Worm (Caenorhabditis elegans) whole organism, L1 larva: ENCODE data around the gene clec-88.
A peak's percentile ranks its signal among the peaks of the same experiment; 100 is the strongest.

Experiments
- C16A3.4 ChIP-seq: fragments of 150-350 bp; optimal IDR thresholded peaks from 2 replicates; lab custom pipeline; 2014; ENCODE audit warnings: missing biosample characterization, missing genetic modification characterization
- F16B12.6 ChIP-seq: fragments of 150-350 bp; optimal IDR thresholded peaks from 2 replicates; lab custom pipeline; 2014; ENCODE audit warnings: missing biosample characterization, missing genetic modification characterization
- Y116A8C.19 ChIP-seq: sonication (generic microtip); optimal IDR thresholded peaks from 2 replicates; lab custom pipeline; 2016; ENCODE audit warnings: missing compliant biosample characterization, missing genetic modification characterization, borderline replicate concordance
- ama-1 ChIP-seq: fragments of 150-350 bp; optimal IDR thresholded peaks from 2 replicates; lab custom pipeline; 2014
- ceh-82 ChIP-seq, 3 experiments: fragments of 150-350 bp in 1 of 3; sonication (generic microtip) in 2 of 3; optimal IDR thresholded peaks; 2 replicates each; lab custom pipeline; 2014 to 2017; ENCODE audit warnings: missing biosample characterization in 3 of 3, missing genetic modification characterization in 3 of 3
- ceh-88 ChIP-seq: fragments of 200-800 bp; sonication (Bioruptor generic); IDR thresholded peaks from 2 replicates; pipeline ENCODE4 v1.3.6; 2022; ENCODE audit warnings: missing genetic modification characterization, missing compliant biosample characterization
- ceh-90 ChIP-seq: sonication (generic microtip); optimal IDR thresholded peaks from 2 replicates; lab custom pipeline; 2016; ENCODE audit warnings: missing genetic modification characterization, missing compliant biosample characterization
- dpl-1 ChIP-seq, 3 experiments: fragments of 150-350 bp in 2 of 3; sonication (generic microtip) in 1 of 3; optimal IDR thresholded peaks; 2 replicates each; lab custom pipeline; 2014 to 2017; ENCODE audit warnings: missing biosample characterization in 3 of 3, missing genetic modification characterization in 3 of 3, missing genetic modification reagents in 3 of 3
- dsc-1 ChIP-seq: sonication (generic microtip); optimal IDR thresholded peaks from 2 replicates; lab custom pipeline; 2016; ENCODE audit warnings: mild to moderate bottlenecking, missing genetic modification characterization, missing compliant biosample characterization
- egl-13 ChIP-seq: sonication (generic microtip); optimal IDR thresholded peaks from 2 replicates; lab custom pipeline; 2016; ENCODE audit warnings: missing genotype, missing genetic modification reagents, missing genetic modification characterization, missing compliant biosample characterization
- egl-27 ChIP-seq, 2 experiments: fragments of 150-350 bp in 1 of 2; sonication (generic microtip); optimal IDR thresholded peaks; 3 replicates each; lab custom pipeline; 2017 to 2018; ENCODE audit warnings: missing biosample characterization in 2 of 2, missing genetic modification characterization in 2 of 2, missing genetic modification reagents in 2 of 2
- grh-1 ChIP-seq: fragments of 200-800 bp; sonication (Bioruptor generic); IDR thresholded peaks from 2 replicates; pipeline ENCODE4 v1.3.6; 2022; ENCODE audit warnings: missing genetic modification reagents, missing genetic modification characterization, missing compliant biosample characterization
- hlh-4 ChIP-seq: sonication (generic microtip); optimal IDR thresholded peaks from 2 replicates; lab custom pipeline; 2016; ENCODE audit warnings: mild to moderate bottlenecking, missing genetic modification characterization, missing compliant biosample characterization
- irx-1 ChIP-seq: sonication (generic microtip); optimal IDR thresholded peaks from 2 replicates; lab custom pipeline; 2016; ENCODE audit warnings: missing genetic modification characterization, missing compliant biosample characterization
- jun-1 ChIP-seq: fragments of 150-350 bp; optimal IDR thresholded peaks from 2 replicates; lab custom pipeline; 2014; ENCODE audit warnings: missing biosample characterization, missing genetic modification reagents, missing genetic modification characterization
- lin-13 ChIP-seq: fragments of 150-350 bp; optimal IDR thresholded peaks from 2 replicates; lab custom pipeline; 2014; ENCODE audit warnings: missing biosample characterization, missing genetic modification reagents, missing genetic modification characterization
- lin-14 ChIP-seq: fragments of 200-800 bp; sonication (Bioruptor generic); optimal IDR thresholded peaks from 2 replicates; lab custom pipeline; 2018; ENCODE audit warnings: mild to moderate bottlenecking, missing genetic modification characterization, moderate library complexity, missing compliant biosample characterization
- lin-35 ChIP-seq, 2 experiments: fragments of 150-350 bp; optimal IDR thresholded peaks; 2 replicates each; lab custom pipeline; 2014; ENCODE audit warnings: missing biosample characterization in 2 of 2, missing genetic modification characterization in 2 of 2, missing genetic modification reagents in 2 of 2
- lin-39 ChIP-seq: fragments of 150-350 bp; optimal IDR thresholded peaks from 2 replicates; lab custom pipeline; 2014; ENCODE audit warnings: missing biosample characterization, missing genetic modification reagents, missing genetic modification characterization
- lir-3 ChIP-seq: sonication (generic microtip); optimal IDR thresholded peaks from 2 replicates; lab custom pipeline; 2016; ENCODE audit warnings: mild to moderate bottlenecking, missing genetic modification characterization, moderate library complexity, missing compliant biosample characterization; ENCODE audit not compliant: poor library complexity
- mab-9 ChIP-seq: fragments of 200-800 bp; sonication (Bioruptor generic); IDR thresholded peaks from 2 replicates; pipeline ENCODE4 v1.3.6; 2022; ENCODE audit warnings: missing genetic modification reagents, missing genetic modification characterization, missing compliant biosample characterization
- mdl-1 ChIP-seq, 2 experiments: fragments of 150-350 bp; optimal IDR thresholded peaks; 2 replicates each; lab custom pipeline; 2014 to 2017; ENCODE audit warnings: missing biosample characterization in 2 of 2, missing genetic modification characterization in 2 of 2, inconsistent platforms in 1 of 2
- mef-2 ChIP-seq: fragments of 150-350 bp; optimal IDR thresholded peaks from 2 replicates; lab custom pipeline; 2014; ENCODE audit warnings: missing biosample characterization, missing genetic modification characterization
- mep-1 ChIP-seq: fragments of 150-350 bp; optimal IDR thresholded peaks from 2 replicates; lab custom pipeline; 2014; ENCODE audit warnings: missing biosample characterization, missing genetic modification characterization
- nhr-12 ChIP-seq: sonication (generic microtip); optimal IDR thresholded peaks from 2 replicates; lab custom pipeline; 2017; ENCODE audit warnings: missing biosample characterization, missing genetic modification characterization
- nhr-19 ChIP-seq: fragments of 200-800 bp; sonication (Bioruptor generic); conservative IDR thresholded peaks from 2 replicates; pipeline ENCODE4 v1.3.6; 2022; ENCODE audit warnings: missing genetic modification characterization, missing compliant biosample characterization
- nhr-20 ChIP-seq: sonication (generic microtip); optimal IDR thresholded peaks from 2 replicates; lab custom pipeline; 2016; ENCODE audit warnings: mild to moderate bottlenecking, missing genetic modification characterization, missing compliant biosample characterization
- nhr-237 ChIP-seq: fragments of 150-350 bp; optimal IDR thresholded peaks from 2 replicates; lab custom pipeline; 2014; ENCODE audit warnings: missing biosample characterization, missing genetic modification characterization
- nhr-77 ChIP-seq: fragments of 150-350 bp; optimal IDR thresholded peaks from 2 replicates; lab custom pipeline; 2014; ENCODE audit warnings: missing biosample characterization, missing genetic modification characterization
- nhr-84 ChIP-seq: sonication (generic microtip); optimal IDR thresholded peaks from 2 replicates; lab custom pipeline; 2017; ENCODE audit warnings: missing biosample characterization, missing genetic modification characterization
- nhr-85 ChIP-seq: sonication (generic microtip); peaks from one replicate; lab custom pipeline; 2016; ENCODE audit warnings: missing genetic modification characterization, inconsistent platforms, missing compliant biosample characterization
- pag-3 ChIP-seq: sonication (generic microtip); optimal IDR thresholded peaks from 2 replicates; lab custom pipeline; 2017; ENCODE audit warnings: missing genetic modification characterization, mild to moderate bottlenecking, missing compliant biosample characterization, antibody characterized with exemption, borderline replicate concordance; ENCODE audit not compliant: insufficient read depth
- pax-3 ChIP-seq: fragments of 200-800 bp; sonication (Bioruptor generic); optimal IDR thresholded peaks from 2 replicates; lab custom pipeline; 2018; ENCODE audit warnings: mild to moderate bottlenecking, missing genetic modification characterization, moderate library complexity, missing compliant biosample characterization
- skn-1 ChIP-seq: fragments of 150-350 bp; optimal IDR thresholded peaks from 2 replicates; lab custom pipeline; 2014; ENCODE audit warnings: missing biosample characterization, missing genetic modification characterization
- snpc-4 ChIP-seq: fragments of 150-350 bp; optimal IDR thresholded peaks from 2 replicates; lab custom pipeline; 2014; ENCODE audit warnings: missing biosample characterization, missing genetic modification characterization
- snu-23 ChIP-seq: sonication (generic microtip); optimal IDR thresholded peaks from 2 replicates; lab custom pipeline; 2016; ENCODE audit warnings: missing genetic modification characterization, missing compliant biosample characterization
- sptf-1 ChIP-seq: fragments of 150-350 bp; optimal IDR thresholded peaks from 2 replicates; lab custom pipeline; 2014; ENCODE audit warnings: missing biosample characterization, missing genetic modification characterization
- sup-37 ChIP-seq: fragments of 200-800 bp; sonication (Bioruptor generic); optimal IDR thresholded peaks from 2 replicates; lab custom pipeline; 2018; ENCODE audit warnings: mild to moderate bottlenecking, missing genetic modification characterization, missing compliant biosample characterization
- tbx-2 ChIP-seq: sonication (generic microtip); optimal IDR thresholded peaks from 2 replicates; lab custom pipeline; 2016; ENCODE audit warnings: missing genetic modification characterization, missing compliant biosample characterization
- unc-30 ChIP-seq: sonication (generic microtip); optimal IDR thresholded peaks from 2 replicates; lab custom pipeline; 2017; ENCODE audit warnings: missing biosample characterization, missing genetic modification characterization
- unc-62 ChIP-seq: fragments of 150-350 bp; optimal IDR thresholded peaks from 2 replicates; lab custom pipeline; 2014; ENCODE audit warnings: missing biosample characterization, missing genetic modification reagents, missing genetic modification characterization
- unc-86 ChIP-seq: sonication (generic microtip); optimal IDR thresholded peaks from 2 replicates; lab custom pipeline; 2016; ENCODE audit warnings: missing genetic modification characterization, missing compliant biosample characterization
- unc-98 ChIP-seq: fragments of 200-800 bp; sonication (Bioruptor generic); IDR thresholded peaks from 2 replicates; pipeline ENCODE4 v1.3.6; 2022; ENCODE audit warnings: missing genetic modification characterization, missing compliant biosample characterization
- xbp-1 ChIP-seq: sonication (generic microtip); optimal IDR thresholded peaks from 2 replicates; lab custom pipeline; 2016; ENCODE audit warnings: missing genetic modification characterization, missing compliant biosample characterization
- zag-1 ChIP-seq: fragments of 150-350 bp; optimal IDR thresholded peaks from 2 replicates; lab custom pipeline; 2014; ENCODE audit warnings: missing biosample characterization, missing genetic modification characterization

Gene clec-88

ce11 chrII:6348360-6348759, 17.2 kb upstream of the clec-88 start (continued):
- TF ChIP-seq pag-3 (tag; lab: Kevin White, UChicago) (no peak), sup-37 (GFP tag; lab: Kevin White, UChicago) (peak; percentile 22), ama-1 (lab: Kevin White, UChicago) (peak; percentile 97), mab-9 (GFP tag; lab: Robert Waterston, UW) (peak; percentile 70), C16A3.4 (tag; lab: Kevin White, UChicago) (peak; percentile 83), nhr-19 (GFP tag; lab: Robert Waterston, UW) (peak; percentile 87), irx-1 (tag; lab: Kevin White, UChicago) (peak; percentile 74), hlh-4 (tag; lab: Kevin White, UChicago) (no peak), mdl-1 (tag; optimal IDR thresholded peaks at IDR 0.05; lab: Kevin White, UChicago) (peak; percentile 22 to 98), unc-98 (GFP tag; lab: Robert Waterston, UW) (no peak), ceh-90 (tag; lab: Kevin White, UChicago) (no peak), dsc-1 (tag; lab: Kevin White, UChicago) (peak; percentile 82), tbx-2 (peak; percentile 94), lin-14 (GFP tag; lab: Kevin White, UChicago) (peak; percentile 96), mef-2 (tag; lab: Kevin White, UChicago) (peak; percentile 77), Y116A8C.19 (tag; lab: Kevin White, UChicago) (no peak), lin-13 (GFP tag; lab: Kevin White, UChicago) (peak; percentile 89), ceh-88 (GFP tag; lab: Robert Waterston, UW) (no peak; the same call in 1 of the 2 replicates), unc-62 (no peak), grh-1 (GFP tag; lab: Robert Waterston, UW) (peak; percentile 79), xbp-1 (peak; percentile 90), sptf-1 (tag; lab: Kevin White, UChicago) (no peak), ceh-82 (tag; optimal IDR thresholded peaks at IDR 0.05; lab: Kevin White, UChicago) (peak; percentile 84 to 92 (median 85)), lir-3 (tag; lab: Kevin White, UChicago) (peak; percentile 78), jun-1 (tag; lab: Kevin White, UChicago) (peak; percentile 93), nhr-85 (tag; lab: Kevin White, UChicago) (peak; percentile 89), unc-30 (tag; lab: Kevin White, UChicago) (no peak), snpc-4 (peak; percentile 60), F16B12.6 (tag; lab: Kevin White, UChicago) (no peak), nhr-12 (tag; lab: Kevin White, UChicago) (no peak), lin-39 (tag; lab: Kevin White, UChicago) (peak; percentile 53), nhr-84 (no peak), skn-1 (tag; lab: Kevin White, UChicago) (peak; percentile 80), zag-1 (tag; lab: Kevin White, UChicago) (no peak), nhr-20 (tag; lab: Kevin White, UChicago) (peak; percentile 97), unc-86 (tag; lab: Kevin White, UChicago) (peak; percentile 91), dpl-1 (GFP tag; optimal IDR thresholded peaks at IDR 0.05; lab: Kevin White, UChicago) (peak; percentile 58 to 76 (median 66)), nhr-237 (tag; lab: Kevin White, UChicago) (peak; percentile 86), egl-27 (tag; optimal IDR thresholded peaks at IDR 0.05; lab: Kevin White, UChicago) (peak; percentile 47 to 61), nhr-77 (peak; percentile 28), snu-23 (GFP tag; lab: Kevin White, UChicago) (peak; percentile 98), lin-35 (GFP tag; optimal IDR thresholded peaks at IDR 0.05; lab: Kevin White, UChicago) (peak; percentile 81 to 89), egl-13 (tag; lab: Kevin White, UChicago) (peak; percentile 46), pax-3 (tag; lab: Kevin White, UChicago) (peak; percentile 41), mep-1 (peak; percentile 95)
